Worm (Caenorhabditis elegans): Measurements from ENCODE around the gene enu-3.2.

DNA sequence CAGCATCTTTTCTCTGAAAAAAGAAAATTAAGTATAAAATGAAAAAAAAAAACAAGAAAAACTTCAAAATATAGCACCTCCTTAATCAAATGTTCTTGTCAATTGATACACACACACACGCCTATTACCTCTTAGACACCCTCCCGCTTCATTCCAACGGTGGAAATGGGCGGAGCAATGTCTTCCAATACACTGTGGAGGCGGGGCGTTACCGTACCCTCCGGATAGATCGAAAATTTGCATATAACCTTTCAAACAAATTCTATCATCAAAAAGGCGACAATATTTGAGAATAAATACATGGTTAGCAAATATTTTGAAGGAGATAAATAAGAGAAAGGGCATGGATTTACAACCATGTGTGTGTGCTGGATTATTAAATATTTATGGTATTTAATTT is 23.1 kb upstream of the enu-3.2 start:
- TF ChIP-seq W03F9.2 (tag; optimal IDR thresholded peaks at IDR 0.05) (no peak), him-1 (tag; optimal IDR thresholded peaks at IDR 0.05) (no peak)

Data from whole organism, L4/young adult.